Worm (Caenorhabditis elegans): ENCODE data around the gene tag-243.

The tag-243 gene

DNA sequence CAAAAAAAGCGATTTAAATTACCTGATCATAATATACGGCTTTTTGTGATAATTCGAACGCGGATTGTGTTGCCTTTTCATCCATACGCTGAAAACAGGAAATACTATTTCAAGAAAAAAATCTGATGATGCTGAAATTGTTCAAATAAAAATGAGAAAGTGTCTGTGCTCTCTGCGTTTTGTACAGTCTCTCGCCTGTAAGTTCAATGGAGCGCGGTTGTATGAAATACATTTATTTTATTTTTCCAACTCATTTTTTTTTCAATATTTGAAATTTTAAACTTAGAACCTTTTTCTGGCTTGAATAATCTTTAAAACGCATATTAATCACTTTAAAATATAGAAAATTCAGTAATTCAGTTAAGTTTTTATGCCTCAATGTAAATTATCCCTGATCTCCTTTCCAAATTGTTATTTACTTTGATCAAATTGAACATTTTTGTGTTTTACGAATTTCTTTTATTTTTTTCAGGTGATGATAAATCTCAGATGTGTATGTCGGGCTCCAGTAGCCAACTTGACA is 15.7 kb upstream of the tag-243 start, which contains the start of the genes clp-2 and mrpl-16 (continued):
- no peak for TF ChIP-seq sox-4 (tag; optimal IDR thresholded peaks at IDR 0.05)
- no peak for TF ChIP-seq hlh-17 (GFP tag; optimal IDR thresholded peaks at IDR 0.05; ENCODE audit: borderline replicate concordance)
- TF ChIP-seq nhr-20 (tag; optimal IDR thresholded peaks at IDR 0.05), result no peak
- TF ChIP-seq mep-1 (tag; optimal IDR thresholded peaks at IDR 0.05), result peak; percentile 24
- no peak for TF ChIP-seq egl-13 (tag; optimal IDR thresholded peaks at IDR 0.05)
- no peak for TF ChIP-seq mab-9 (GFP tag; IDR thresholded peaks at IDR 0.05)
- no peak for TF ChIP-seq elt-3 (tag; optimal IDR thresholded peaks at IDR 0.05)
- no peak for TF ChIP-seq isw-1 (GFP tag; IDR thresholded peaks at IDR 0.05)
- TF ChIP-seq nhr-76 (tag; optimal IDR thresholded peaks at IDR 0.05), result no peak
- TF ChIP-seq dsc-1 (tag; optimal IDR thresholded peaks at IDR 0.05), result no peak
- no peak for TF ChIP-seq fkh-4 (tag; optimal IDR thresholded peaks at IDR 0.05; ENCODE audit: borderline replicate concordance)
- no peak for TF ChIP-seq lir-3 (tag; optimal IDR thresholded peaks at IDR 0.05; ENCODE audit: poor library complexity)
- TF ChIP-seq unc-62 (GFP tag; optimal IDR thresholded peaks at IDR 0.05), result no peak
- TF ChIP-seq swsn-7 (tag; optimal IDR thresholded peaks at IDR 0.05), result peak; percentile 24
- TF ChIP-seq ceh-90 (tag; optimal IDR thresholded peaks at IDR 0.05), result no peak
- TF ChIP-seq tlp-1 (tag; optimal IDR thresholded peaks at IDR 0.05), result no peak
- no peak for TF ChIP-seq Y116A8C.19 (tag; optimal IDR thresholded peaks at IDR 0.05; ENCODE audit: borderline replicate concordance)
- TF ChIP-seq skn-1 (tag; optimal IDR thresholded peaks at IDR 0.05), result no peak
- TF ChIP-seq nhr-11 (tag; optimal IDR thresholded peaks at IDR 0.05), result no peak
- TF ChIP-seq unc-86 (tag; optimal IDR thresholded peaks at IDR 0.05), result no peak
- TF ChIP-seq elt-2 (tag; optimal IDR thresholded peaks at IDR 0.05), result no peak
- TF ChIP-seq lin-39 (tag; optimal IDR thresholded peaks at IDR 0.05), result no peak
- TF ChIP-seq zip-4 (GFP tag; optimal IDR thresholded peaks at IDR 0.05), result no peak
- TF ChIP-seq sptf-1 (tag; optimal IDR thresholded peaks at IDR 0.05), result no peak
- TF ChIP-seq lin-35 (GFP tag; optimal IDR thresholded peaks at IDR 0.05), result peak; percentile 39 to 62
- TF ChIP-seq jun-1 (tag; optimal IDR thresholded peaks at IDR 0.05), result no peak
- TF ChIP-seq ceh-63 (GFP tag; optimal IDR thresholded peaks at IDR 0.05), result no peak
- TF ChIP-seq ama-1 (optimal IDR thresholded peaks at IDR 0.05), result no peak
- no peak for TF ChIP-seq lin-13 (GFP tag; optimal IDR thresholded peaks at IDR 0.05)
- TF ChIP-seq egl-27 (tag; optimal IDR thresholded peaks at IDR 0.05), result no peak
- TF ChIP-seq snu-23 (GFP tag; optimal IDR thresholded peaks at IDR 0.05), result peak; percentile 38
- peak; percentile 1 for TF ChIP-seq F16B12.6 (tag; optimal IDR thresholded peaks at IDR 0.05)
- no peak for TF ChIP-seq nhr-237 (tag; optimal IDR thresholded peaks at IDR 0.05)
- TF ChIP-seq zag-1 (tag; optimal IDR thresholded peaks at IDR 0.05), result no peak
- TF ChIP-seq unc-130 (tag; optimal IDR thresholded peaks at IDR 0.05), result no peak
- no peak for TF ChIP-seq nhr-90 (tag; optimal IDR thresholded peaks at IDR 0.05; ENCODE audit: poor library complexity)
- TF ChIP-seq unc-30 (tag; optimal IDR thresholded peaks at IDR 0.05), result no peak
- TF ChIP-seq ceh-8 (GFP tag; optimal IDR thresholded peaks at IDR 0.05), result no peak
- no peak for TF ChIP-seq ztf-11 (tag; optimal IDR thresholded peaks at IDR 0.05)
- no peak for TF ChIP-seq unc-98 (GFP tag; IDR thresholded peaks at IDR 0.05)
- no peak for TF ChIP-seq fkh-10 (GFP tag; optimal IDR thresholded peaks at IDR 0.05)
- no peak for TF ChIP-seq alr-1 (tag; optimal IDR thresholded peaks at IDR 0.05; ENCODE audit: borderline replicate concordance)
- no peak for TF ChIP-seq tbx-2 (tag; optimal IDR thresholded peaks at IDR 0.05)
- peak; percentile 42 to 58 for TF ChIP-seq efl-1 (optimal IDR thresholded peaks at IDR 0.05)
- peak; percentile 59 to 93 for TF ChIP-seq efl-1 (GFP tag; optimal IDR thresholded peaks at IDR 0.05 in 1 of 2)
- TF ChIP-seq ces-1 (GFP tag; optimal IDR thresholded peaks at IDR 0.05), result no peak
- TF ChIP-seq nhr-28 (tag; optimal IDR thresholded peaks at IDR 0.05), result no peak
- TF ChIP-seq nhr-47 (tag; optimal IDR thresholded peaks at IDR 0.05), result peak; percentile 5
- TF ChIP-seq lin-15B (tag; optimal IDR thresholded peaks at IDR 0.05), result no peak
- TF ChIP-seq rnt-1 (tag; optimal IDR thresholded peaks at IDR 0.05), result peak; percentile 34
- TF ChIP-seq nhr-77 (tag; optimal IDR thresholded peaks at IDR 0.05), result no peak
- TF ChIP-seq xbp-1 (tag; optimal IDR thresholded peaks at IDR 0.05), result no peak
- TF ChIP-seq sup-37 (GFP tag; optimal IDR thresholded peaks at IDR 0.05), result no peak

Data from whole organism, L1 larva.